Fruit fly (Drosophila melanogaster): Measurements from ENCODE around the gene RnrL.

- TF ChIP-seq Tbp (GFP tag; optimal IDR thresholded peaks at IDR 0.05) (no peak), CG8478 (optimal IDR thresholded peaks at IDR 0.05) (no peak), E2f1 (GFP tag; IDR thresholded peaks at IDR 0.05) (no peak), CG13296 (GFP tag; optimal IDR thresholded peaks at IDR 0.05) (no peak), usp (GFP tag; optimal IDR thresholded peaks at IDR 0.05) (no peak), hth (optimal IDR thresholded peaks at IDR 0.05) (no peak), sna (GFP tag; IDR thresholded peaks at IDR 0.05; ENCODE audit: partially characterized antibody) (no peak), E2f2 (GFP tag; IDR thresholded peaks at IDR 0.05) (no peak)
Measured at dm6 chr2L:10294798-10295669, 32.7 kb downstream of the RnrL start, which contains the start of gene Hand.

All from whole organism, embryonic.